Fruit fly (Drosophila melanogaster): ENCODE data around the gene pad.

pad gene

DNA sequence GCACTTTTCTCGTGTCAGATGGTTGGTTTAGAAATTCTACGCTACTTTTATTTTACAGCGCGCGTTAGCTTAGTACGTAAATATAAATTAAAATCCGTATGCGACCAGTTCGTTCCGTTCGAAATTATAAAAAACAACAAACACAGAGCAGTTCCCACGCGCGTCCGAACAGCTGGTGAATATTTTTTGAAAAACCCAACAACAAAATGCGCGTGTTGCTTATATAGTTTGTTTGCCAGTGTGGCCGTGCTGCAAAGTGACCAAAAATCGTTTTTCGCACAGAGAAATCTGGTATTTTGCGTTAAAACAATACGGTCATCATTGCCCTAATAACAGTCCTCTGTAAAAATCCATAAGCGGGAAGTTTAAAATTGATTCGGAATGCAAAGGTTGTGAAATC, 3.8 kb upstream of the pad start (continued):
- TF ChIP-seq CG7745 (tag; optimal IDR thresholded peaks at IDR 0.05) = peak; percentile 28
- TF ChIP-seq fu2 (GFP tag; optimal IDR thresholded peaks at IDR 0.05) = no peak
- no peak for TF ChIP-seq shn (GFP tag; optimal IDR thresholded peaks at IDR 0.05)
- TF ChIP-seq sisA (GFP tag; IDR thresholded peaks at IDR 0.05) = no peak
- no peak for TF ChIP-seq CG14050 (GFP tag; IDR thresholded peaks at IDR 0.05)
- TF ChIP-seq exex (tag; optimal IDR thresholded peaks at IDR 0.05) = no peak
- TF ChIP-seq org-1 (GFP tag; optimal IDR thresholded peaks at IDR 0.05) = no peak
- TF ChIP-seq HmgD (GFP tag; optimal IDR thresholded peaks at IDR 0.05) = no peak
- no peak for TF ChIP-seq Gug (GFP tag; IDR thresholded peaks at IDR 0.05)
- no peak for TF ChIP-seq CG31388 (GFP tag; optimal IDR thresholded peaks at IDR 0.05)
- TF ChIP-seq D19B (GFP tag; optimal IDR thresholded peaks at IDR 0.05) = no peak
- TF ChIP-seq onecut (GFP tag; IDR thresholded peaks at IDR 0.05) = 0 out of 2 replicates have a peak, but pooled peaks have one; percentile 18
- no peak for TF ChIP-seq her (GFP tag; optimal IDR thresholded peaks at IDR 0.05)
- no peak for TF ChIP-seq wdn (GFP tag; IDR thresholded peaks at IDR 0.05)
- no peak for TF ChIP-seq Chrac-16 (GFP tag; optimal IDR thresholded peaks at IDR 0.05)
- no peak for TF ChIP-seq Rfx (GFP tag; IDR thresholded peaks at IDR 0.05)
- TF ChIP-seq CG12104 (GFP tag; optimal IDR thresholded peaks at IDR 0.05) = no peak
- no peak for TF ChIP-seq danr (GFP tag; IDR thresholded peaks at IDR 0.05)
- TF ChIP-seq Sox100B (GFP tag; optimal IDR thresholded peaks at IDR 0.05) = no peak
- peak; percentile 35 for TF ChIP-seq Nf-YC (tag; optimal IDR thresholded peaks at IDR 0.05)
- no peak for TF ChIP-seq Hmx (GFP tag; optimal IDR thresholded peaks at IDR 0.05)
- TF ChIP-seq zen (tag; optimal IDR thresholded peaks at IDR 0.05) = peak; percentile 23
- TF ChIP-seq CG10959 (GFP tag; IDR thresholded peaks at IDR 0.05) = no peak
- TF ChIP-seq jing (GFP tag; optimal IDR thresholded peaks at IDR 0.05) = no peak
- no peak for TF ChIP-seq slp2 (GFP tag; optimal IDR thresholded peaks at IDR 0.05)
- TF ChIP-seq dan (GFP tag; IDR thresholded peaks at IDR 0.05) = no peak
- TF ChIP-seq fd96Cb (tag; optimal IDR thresholded peaks at IDR 0.05) = no peak
- no peak for TF ChIP-seq CG4730 (GFP tag; IDR thresholded peaks at IDR 0.05)
- TF ChIP-seq CG13624 (GFP tag; optimal IDR thresholded peaks at IDR 0.05) = no peak
- no peak for TF ChIP-seq Ssrp (tag; optimal IDR thresholded peaks at IDR 0.05)
- no peak for TF ChIP-seq gem (tag; optimal IDR thresholded peaks at IDR 0.05)
- no peak for TF ChIP-seq corto (GFP tag; optimal IDR thresholded peaks at IDR 0.05)
- TF ChIP-seq CG30020 (tag; optimal IDR thresholded peaks at IDR 0.05) = peak; percentile 10
- TF ChIP-seq chm (GFP tag; IDR thresholded peaks at IDR 0.05) = 0 out of 2 replicates have a peak, but pooled peaks have one; percentile 34
- TF ChIP-seq Bteb2 (GFP tag; optimal IDR thresholded peaks at IDR 0.05) = no peak
- TF ChIP-seq phol (tag; optimal IDR thresholded peaks at IDR 0.05) = peak; percentile 16
- TF ChIP-seq Myb (GFP tag; optimal IDR thresholded peaks at IDR 0.05) = peak; percentile 54
- no peak for TF ChIP-seq D (optimal IDR thresholded peaks at IDR 0.05)
- TF ChIP-seq D (GFP tag; optimal IDR thresholded peaks at IDR 0.05) = no peak
- TF ChIP-seq CG7357 (GFP tag; IDR thresholded peaks at IDR 0.05) = no peak
- TF ChIP-seq CG9817 (tag; optimal IDR thresholded peaks at IDR 0.05) = no peak
- TF ChIP-seq CG2129 (GFP tag; IDR thresholded peaks at IDR 0.05; ENCODE audit: partially characterized antibody) = no peak
- no peak for TF ChIP-seq kay (GFP tag; optimal IDR thresholded peaks at IDR 0.05)
- no peak for TF ChIP-seq tio (GFP tag; optimal IDR thresholded peaks at IDR 0.05)
- peak; percentile 26 for TF ChIP-seq CG12769 (tag; optimal IDR thresholded peaks at IDR 0.05)
- no peak for TF ChIP-seq Sox102F (GFP tag; optimal IDR thresholded peaks at IDR 0.05)
- peak; percentile 71 for TF ChIP-seq CG14710 (tag; optimal IDR thresholded peaks at IDR 0.05)
- no peak for TF ChIP-seq vfl (GFP tag; optimal IDR thresholded peaks at IDR 0.05)
- peak; percentile 24 for TF ChIP-seq CG7271 (tag; optimal IDR thresholded peaks at IDR 0.05)
- no peak for TF ChIP-seq Oaz (GFP tag; IDR thresholded peaks at IDR 0.05)
- TF ChIP-seq wor (GFP tag; IDR thresholded peaks at IDR 0.05) = no peak
- no peak for TF ChIP-seq Ravus (GFP tag; IDR thresholded peaks at IDR 0.05)
- TF ChIP-seq Drgx (GFP tag; IDR thresholded peaks at IDR 0.05) = no peak
